Worm (Caenorhabditis elegans): ENCODE data around the gene C47E8.4.

C47E8.4 gene

DNA sequence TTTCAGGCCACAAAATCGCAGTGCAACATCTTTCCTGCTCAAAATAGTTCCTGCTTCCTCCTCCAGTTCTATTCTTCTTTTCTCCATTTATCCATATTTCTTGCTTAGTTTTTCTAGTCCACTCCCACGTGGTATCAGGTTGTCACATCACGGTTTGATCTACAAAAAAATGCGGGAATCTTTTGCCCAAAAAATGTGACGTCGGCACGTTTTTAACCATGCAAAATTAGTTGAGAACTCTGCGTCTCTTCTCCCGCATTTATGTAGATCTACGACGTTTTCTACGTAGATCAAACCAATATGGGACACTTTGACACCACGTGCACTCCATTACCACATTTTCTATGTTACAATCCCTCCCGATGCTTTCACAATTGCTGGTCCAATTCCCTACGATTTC, 43.3 kb downstream of the C47E8.4 start:
- TF ChIP-seq nhr-21 (tag; optimal IDR thresholded peaks at IDR 0.05), result no peak
- TF ChIP-seq unc-62 (GFP tag; optimal IDR thresholded peaks at IDR 0.05), result no peak
- TF ChIP-seq nhr-25 (tag; optimal IDR thresholded peaks at IDR 0.05), result no peak
- no peak for TF ChIP-seq ztf-4 (tag; optimal IDR thresholded peaks at IDR 0.05)
- TF ChIP-seq egl-27 (tag; optimal IDR thresholded peaks at IDR 0.05), result no peak

DNA sequence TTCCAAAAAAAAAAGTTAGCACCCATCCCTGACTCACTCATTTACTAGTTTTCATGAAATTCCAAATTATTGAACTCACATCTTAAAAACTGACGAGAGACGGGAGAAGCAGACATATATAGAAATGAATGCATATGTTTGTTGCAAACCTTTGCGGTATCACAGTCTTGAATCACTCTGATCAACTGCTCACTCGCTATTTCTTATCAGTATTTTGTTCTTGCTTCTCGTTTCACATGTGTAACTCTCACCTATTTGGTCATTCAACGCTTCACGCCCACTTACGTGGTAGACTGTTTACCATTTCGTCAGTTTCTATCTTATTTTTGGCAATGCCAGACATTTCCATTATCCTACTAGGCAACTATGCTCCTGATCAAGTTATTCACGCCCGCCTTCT, 44.5 kb downstream of the C47E8.4 start, which contains the start of gene C54G10.1:
Gene C54G10.1 (plus strand): TSS at position 333 of the 400 bp plus-strand sequence.
- TF ChIP-seq alr-1 (tag; optimal IDR thresholded peaks at IDR 0.05) (no peak), gmeb-1 (tag; optimal IDR thresholded peaks at IDR 0.05) (peak; percentile 33), crh-2 (tag; optimal IDR thresholded peaks at IDR 0.05) (peak; percentile 62), elt-1 (tag; optimal IDR thresholded peaks at IDR 0.05) (no peak), mab-5 (tag; optimal IDR thresholded peaks at IDR 0.05) (no peak), sma-3 (GFP tag; optimal IDR thresholded peaks at IDR 0.05) (no peak), sma-9 (GFP tag; optimal IDR thresholded peaks at IDR 0.05) (peak; percentile 47), sma-9 (tag; optimal IDR thresholded peaks at IDR 0.05) (no peak), zag-1 (tag; optimal IDR thresholded peaks at IDR 0.05) (no peak), nhr-6 (tag; optimal IDR thresholded peaks at IDR 0.05) (no peak), lsy-2 (tag; optimal IDR thresholded peaks at IDR 0.05) (no peak), skn-1 (tag; optimal IDR thresholded peaks at IDR 0.05) (peak; percentile 22), ztf-1 (GFP tag; conservative IDR thresholded peaks at IDR 0.05) (no peak), fos-1 (tag; optimal IDR thresholded peaks at IDR 0.05) (peak; percentile 97), mdl-1 (tag; optimal IDR thresholded peaks at IDR 0.05) (no peak), egl-27 (tag; optimal IDR thresholded peaks at IDR 0.05) (no peak), nhr-77 (tag; optimal IDR thresholded peaks at IDR 0.05) (no peak), unc-62 (GFP tag; optimal IDR thresholded peaks at IDR 0.05) (no peak)

DNA sequence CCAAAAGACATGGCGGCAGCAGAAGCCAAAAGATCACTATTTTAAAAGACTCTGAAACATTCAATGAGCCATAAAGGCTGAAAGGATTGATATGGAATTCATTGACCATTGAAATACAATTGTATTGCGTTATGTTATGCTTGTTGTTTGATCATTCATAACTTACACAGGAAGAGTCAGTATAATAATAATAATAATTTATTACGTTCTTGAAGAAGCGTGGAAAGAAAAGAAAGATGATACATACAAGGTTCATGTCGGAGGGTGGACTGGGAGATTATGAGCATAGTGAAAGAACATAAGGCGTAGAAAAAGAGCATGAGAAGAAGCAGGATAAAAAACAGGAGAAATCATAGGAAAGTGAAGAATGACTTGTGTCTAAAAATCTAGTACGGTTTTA, 45.2 kb downstream of the C47E8.4 start, which contains the start of gene F43D2.7:
Gene F43D2.7 (minus strand): TSS at position 101 of the 400 bp plus-strand sequence.
- TF ChIP-seq peb-1 (tag; optimal IDR thresholded peaks at IDR 0.05), result no peak
- no peak for TF ChIP-seq zag-1 (tag; optimal IDR thresholded peaks at IDR 0.05)
- TF ChIP-seq nhr-12 (tag; optimal IDR thresholded peaks at IDR 0.05), result no peak
- TF ChIP-seq sem-4 (tag; optimal IDR thresholded peaks at IDR 0.05), result no peak
- TF ChIP-seq ztf-1 (GFP tag; conservative IDR thresholded peaks at IDR 0.05), result no peak
- TF ChIP-seq nhr-237 (tag; optimal IDR thresholded peaks at IDR 0.05), result no peak
- TF ChIP-seq ceh-16 (tag; optimal IDR thresholded peaks at IDR 0.05), result no peak
- TF ChIP-seq nhr-10 (tag; optimal IDR thresholded peaks at IDR 0.05), result no peak
- no peak for TF ChIP-seq ztf-11 (tag; optimal IDR thresholded peaks at IDR 0.05)
- TF ChIP-seq aly-2 (tag; optimal IDR thresholded peaks at IDR 0.05), result no peak
- TF ChIP-seq crh-2 (tag; optimal IDR thresholded peaks at IDR 0.05), result no peak
- no peak for TF ChIP-seq ZK546.5 (tag; optimal IDR thresholded peaks at IDR 0.05)
- TF ChIP-seq fos-1 (tag; optimal IDR thresholded peaks at IDR 0.05), result no peak
- no peak for TF ChIP-seq unc-39 (tag; optimal IDR thresholded peaks at IDR 0.05)
- no peak for TF ChIP-seq unc-62 (GFP tag; optimal IDR thresholded peaks at IDR 0.05)

DNA sequence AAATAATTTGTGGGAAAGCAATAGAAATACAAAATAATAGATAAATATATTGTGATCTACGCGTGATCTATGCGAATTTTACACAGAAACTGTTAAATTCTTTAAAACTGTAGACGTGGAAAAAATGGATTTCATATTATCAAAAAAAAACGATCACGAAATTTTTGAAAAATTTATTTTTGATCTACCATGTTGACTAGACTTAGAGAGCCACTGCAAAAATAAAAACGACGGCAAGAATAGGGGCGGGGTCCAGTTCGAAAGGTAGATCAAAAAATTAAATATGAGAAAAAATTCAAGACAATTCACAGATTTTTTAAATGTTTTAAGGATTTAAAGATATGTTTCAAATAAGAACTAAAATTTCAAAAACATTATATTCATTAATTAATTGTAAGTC, 47.2 kb downstream of the C47E8.4 start:
- TF ChIP-seq nhr-77 (tag; optimal IDR thresholded peaks at IDR 0.05) (no peak), snpc-4 (tag; optimal IDR thresholded peaks at IDR 0.05) (no peak), nhr-12 (tag; optimal IDR thresholded peaks at IDR 0.05) (no peak), sma-9 (GFP tag; optimal IDR thresholded peaks at IDR 0.05) (no peak), sma-9 (tag; optimal IDR thresholded peaks at IDR 0.05) (no peak), sem-4 (tag; optimal IDR thresholded peaks at IDR 0.05) (no peak), fos-1 (tag; optimal IDR thresholded peaks at IDR 0.05) (no peak), skn-1 (tag; optimal IDR thresholded peaks at IDR 0.05) (no peak), ceh-82 (tag; optimal IDR thresholded peaks at IDR 0.05) (no peak), nhr-23 (tag; optimal IDR thresholded peaks at IDR 0.05) (no peak), crh-2 (tag; optimal IDR thresholded peaks at IDR 0.05) (no peak), ztf-1 (GFP tag; conservative IDR thresholded peaks at IDR 0.05) (no peak), R02D3.7 (tag; optimal IDR thresholded peaks at IDR 0.05) (no peak), lsy-2 (tag; optimal IDR thresholded peaks at IDR 0.05) (no peak), unc-55 (GFP tag; optimal IDR thresholded peaks at IDR 0.05) (no peak), zag-1 (tag; optimal IDR thresholded peaks at IDR 0.05) (no peak)

DNA sequence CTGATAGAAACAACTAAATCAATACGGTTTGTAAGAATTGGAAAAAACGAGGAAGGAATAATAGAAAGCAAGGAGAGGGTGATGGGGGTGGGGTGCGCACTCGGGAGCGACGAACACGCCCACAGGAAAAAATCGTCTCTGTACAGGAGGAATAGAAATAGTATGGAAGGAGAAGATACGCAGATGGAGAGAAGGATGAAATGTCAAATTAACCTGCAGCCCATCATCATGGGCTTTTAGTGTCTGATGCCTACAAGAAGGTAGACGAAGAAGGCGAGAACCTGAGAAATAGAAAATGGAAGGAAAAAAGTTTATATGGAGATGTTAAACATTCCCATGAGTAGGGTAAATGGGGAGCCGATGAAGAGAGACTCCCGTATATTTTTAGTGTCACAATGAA, 50.2 kb downstream of the C47E8.4 start, which contains the start of gene F43D2.6:
Gene F43D2.6 (minus strand): TSS at position 62 of the 400 bp plus-strand sequence.
- TF ChIP-seq ZK546.5 (tag; optimal IDR thresholded peaks at IDR 0.05) (no peak), nhr-129 (tag; optimal IDR thresholded peaks at IDR 0.05) (no peak), mab-5 (tag; optimal IDR thresholded peaks at IDR 0.05) (no peak), skn-1 (tag; optimal IDR thresholded peaks at IDR 0.05) (no peak), unc-39 (tag; optimal IDR thresholded peaks at IDR 0.05) (no peak), ceh-82 (tag; optimal IDR thresholded peaks at IDR 0.05) (no peak), mbf-1 (tag; optimal IDR thresholded peaks at IDR 0.05) (no peak), elt-3 (tag; optimal IDR thresholded peaks at IDR 0.05) (no peak), nhr-25 (tag; optimal IDR thresholded peaks at IDR 0.05) (no peak), mdl-1 (tag; optimal IDR thresholded peaks at IDR 0.05) (no peak), nhr-77 (tag; optimal IDR thresholded peaks at IDR 0.05) (no peak), snpc-4 (tag; optimal IDR thresholded peaks at IDR 0.05) (no peak), sma-9 (GFP tag; optimal IDR thresholded peaks at IDR 0.05) (no peak), sma-9 (tag; optimal IDR thresholded peaks at IDR 0.05) (no peak), R02D3.7 (tag; optimal IDR thresholded peaks at IDR 0.05) (no peak), ztf-11 (tag; optimal IDR thresholded peaks at IDR 0.05) (no peak), fos-1 (tag; optimal IDR thresholded peaks at IDR 0.05) (no peak), lin-13 (GFP tag; optimal IDR thresholded peaks at IDR 0.05) (no peak), ztf-1 (GFP tag; conservative IDR thresholded peaks at IDR 0.05) (no peak), elt-1 (tag; optimal IDR thresholded peaks at IDR 0.05) (no peak)

All from whole organism, L2 larva.